In the genomic region with DNA sequence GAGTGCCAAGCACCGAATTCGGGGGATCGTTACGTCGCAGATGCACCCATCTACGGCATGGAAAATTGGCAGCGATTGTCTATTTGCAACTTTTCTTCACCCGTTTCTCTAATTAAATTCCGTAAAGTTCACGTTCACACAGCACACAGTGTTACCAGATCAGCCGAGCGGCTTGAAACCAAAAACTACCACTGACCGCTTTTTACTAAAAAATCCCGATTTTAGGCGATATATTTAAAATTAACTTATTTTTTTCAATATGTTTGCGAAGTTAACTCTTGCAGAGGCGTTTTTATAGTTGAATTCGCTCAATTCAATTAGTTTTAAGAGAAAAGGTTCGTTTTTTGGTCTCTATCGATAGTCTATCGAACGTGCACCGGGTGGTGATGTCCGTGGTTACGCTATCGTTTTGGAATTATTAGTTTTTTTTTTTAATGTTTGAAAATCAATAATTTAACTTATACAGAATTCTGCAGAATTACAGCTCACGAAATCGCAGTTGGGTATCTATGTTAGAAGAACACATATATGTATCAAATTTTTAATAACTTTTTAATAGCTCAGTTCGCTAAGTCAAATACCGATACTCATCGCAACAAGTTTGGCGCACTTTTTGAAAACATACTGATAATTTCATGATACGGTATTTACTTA, we compare ENCODE assay signal across 3 fruit fly cellular contexts.
TF ChIP-seq lines count a peak whose summit lies in the region.

A gene (minus strand): TSS at position 153 of the 654 bp plus-strand sequence.

- no peak for TF ChIP-seq CTCF in whole organism, embryonic (GFP tag; optimal IDR thresholded peaks at IDR 0.05; lab: Kevin White, UChicago)

TF ChIP-seq in whole organism, embryonic, 481 proteins besides CTCF, POLR2A, EP300 and RAD21 (continues in another document):
- no peak for TF ChIP-seq run (tag; optimal IDR thresholded peaks at IDR 0.05; lab: Kevin White, UChicago)
- TF ChIP-seq hth (optimal IDR thresholded peaks at IDR 0.05; lab: Kevin White, UChicago), result no peak
- no peak for TF ChIP-seq insv (GFP tag; optimal IDR thresholded peaks at IDR 0.05; lab: Kevin White, UChicago)
- peak; percentile 42 for TF ChIP-seq ato (GFP tag; IDR thresholded peaks at IDR 0.05; lab: Robert Waterston, UW; ENCODE audit: partially characterized antibody)
- no peak for TF ChIP-seq CG11398 (GFP tag; optimal IDR thresholded peaks at IDR 0.05; lab: Kevin White, UChicago)
- TF ChIP-seq Xbp1 (GFP tag; optimal IDR thresholded peaks at IDR 0.05; lab: Kevin White, UChicago), result no peak
- TF ChIP-seq bbx (GFP tag; IDR thresholded peaks at IDR 0.05; lab: Robert Waterston, UW; ENCODE audit: partially characterized antibody), result peak; percentile 69
- TF ChIP-seq slou (GFP tag; optimal IDR thresholded peaks at IDR 0.05; lab: Kevin White, UChicago), result no peak
- TF ChIP-seq cato (GFP tag; optimal IDR thresholded peaks at IDR 0.05; lab: Kevin White, UChicago; ENCODE audit: borderline replicate concordance), result no peak
- no peak for TF ChIP-seq kni (GFP tag; optimal IDR thresholded peaks at IDR 0.05; lab: Kevin White, UChicago)
- TF ChIP-seq dpn (GFP tag; optimal IDR thresholded peaks at IDR 0.05; lab: Kevin White, UChicago), result no peak
- no peak for TF ChIP-seq lbe (GFP tag; optimal IDR thresholded peaks at IDR 0.05; lab: Kevin White, UChicago)
- TF ChIP-seq CG7357 (GFP tag; IDR thresholded peaks at IDR 0.05; lab: Robert Waterston, UW), result no peak
- TF ChIP-seq bcd (GFP tag; optimal IDR thresholded peaks at IDR 0.05; lab: Kevin White, UChicago), result no peak
- no peak for TF ChIP-seq stwl (tag; optimal IDR thresholded peaks at IDR 0.05; lab: Kevin White, UChicago)
- no peak for TF ChIP-seq Dad (GFP tag; optimal IDR thresholded peaks at IDR 0.05; lab: Kevin White, UChicago)
- TF ChIP-seq CG6689 (GFP tag; IDR thresholded peaks at IDR 0.05; lab: Robert Waterston, UW), result no peak
- TF ChIP-seq fu2 (GFP tag; optimal IDR thresholded peaks at IDR 0.05; lab: Kevin White, UChicago), result no peak
- no peak for TF ChIP-seq CG11695 (GFP tag; IDR thresholded peaks at IDR 0.05; lab: Robert Waterston, UW)
- TF ChIP-seq zen (tag; optimal IDR thresholded peaks at IDR 0.05; lab: Kevin White, UChicago), result no peak
- TF ChIP-seq CG16779 (GFP tag; IDR thresholded peaks at IDR 0.05; lab: Robert Waterston, UW), result no peak
- no peak for TF ChIP-seq ttk (GFP tag; IDR thresholded peaks at IDR 0.05; lab: Robert Waterston, UW)
- TF ChIP-seq CG14441 (GFP tag; IDR thresholded peaks at IDR 0.05; lab: Robert Waterston, UW), result no peak
- TF ChIP-seq CG17359 (tag; optimal IDR thresholded peaks at IDR 0.05; lab: Kevin White, UChicago), result no peak
- TF ChIP-seq CG11247 (GFP tag; IDR thresholded peaks at IDR 0.05; lab: Robert Waterston, UW), result no peak
- TF ChIP-seq CG6272 (GFP tag; IDR thresholded peaks at IDR 0.05; lab: Robert Waterston, UW), result no peak
- TF ChIP-seq CG33557 (GFP tag; optimal IDR thresholded peaks at IDR 0.05; lab: Kevin White, UChicago), result no peak
- TF ChIP-seq Bdp1 (GFP tag; optimal IDR thresholded peaks at IDR 0.05; lab: Kevin White, UChicago), result no peak
- TF ChIP-seq sens (GFP tag; lab: Kevin White, UChicago), result peak; percentile 66

TF ChIP-seq in whole organism, prepupa, 60 proteins besides CTCF, POLR2A, EP300 and RAD21:
- TF ChIP-seq CG6276 (GFP tag; optimal IDR thresholded peaks at IDR 0.05; lab: Kevin White, UChicago), result no peak
- TF ChIP-seq CG1621 (tag; optimal IDR thresholded peaks at IDR 0.05; lab: Kevin White, UChicago), result peak; percentile 32
- TF ChIP-seq Hr39 (GFP tag; optimal IDR thresholded peaks at IDR 0.05; lab: Kevin White, UChicago), result peak; percentile 1
- peak; percentile 65 for TF ChIP-seq Eip78C (GFP tag; lab: Kevin White, UChicago)
- no peak for TF ChIP-seq CG3919 (GFP tag; optimal IDR thresholded peaks at IDR 0.05; lab: Kevin White, UChicago)

TF ChIP-seq in whole organism, wandering third instar larva, 38 proteins besides CTCF, POLR2A, EP300 and RAD21:
- TF ChIP-seq h (GFP tag; optimal IDR thresholded peaks at IDR 0.05; lab: Kevin White, UChicago), result peak; percentile 29
- no peak for TF ChIP-seq sv (GFP tag; optimal IDR thresholded peaks at IDR 0.05; lab: Kevin White, UChicago)
- peak; percentile 11 for TF ChIP-seq woc (GFP tag; optimal IDR thresholded peaks at IDR 0.05; lab: Kevin White, UChicago)
TF ChIP-seq in whole organism, wandering third instar larva: peak in this region for 2.
